Worm (Caenorhabditis elegans) whole organism, young adult: ENCODE results near the gene clec-40.

ENCODE experiments used
- B0019.2 ChIP-seq: fragments of 200-800 bp; sonication (Bioruptor generic); conservative IDR thresholded peaks from 2 replicates; pipeline ENCODE4 v1.3.6; 2022; ENCODE audit warnings: missing genetic modification reagents, missing genetic modification characterization, missing compliant biosample characterization
- B0035.1 ChIP-seq: sonication (generic microtip); optimal IDR thresholded peaks from 2 replicates; lab custom pipeline; 2016; ENCODE audit warnings: missing genetic modification characterization, mild to moderate bottlenecking, missing compliant biosample characterization, missing genotype, missing genetic modification reagents
- B0336.3 ChIP-seq: fragments of 200-800 bp; sonication (Bioruptor generic); IDR thresholded peaks from 2 replicates; pipeline ENCODE4 v1.3.6; 2022; ENCODE audit warnings: missing genetic modification characterization, missing compliant biosample characterization
- C17E4.6 ChIP-seq: fragments of 200-800 bp; sonication (Bioruptor generic); IDR thresholded peaks from 2 replicates; pipeline ENCODE4 v1.3.6; 2022; ENCODE audit warnings: missing genetic modification reagents, missing genetic modification characterization, missing compliant biosample characterization
- F23B12.7 ChIP-seq: sonication (generic microtip); optimal IDR thresholded peaks from 2 replicates; lab custom pipeline; 2017; ENCODE audit warnings: missing genetic modification characterization, mild to moderate bottlenecking, missing compliant biosample characterization, antibody characterized with exemption, moderate library complexity; ENCODE audit not compliant: insufficient read depth
- F37B4.10 ChIP-seq: fragments of 200-800 bp; sonication (Bioruptor generic); IDR thresholded peaks from 2 replicates; pipeline ENCODE4 v1.3.6; 2022; ENCODE audit warnings: missing genetic modification characterization, missing compliant biosample characterization
- F39B2.1 ChIP-seq: fragments of 200-800 bp; sonication (Bioruptor generic); IDR thresholded peaks from 2 replicates; pipeline ENCODE4 v1.3.6; 2022; ENCODE audit warnings: missing genetic modification reagents, missing genetic modification characterization, missing compliant biosample characterization
- F57C9.4 ChIP-seq: sonication (generic microtip); optimal IDR thresholded peaks from 2 replicates; lab custom pipeline; 2017; ENCODE audit warnings: mild to moderate bottlenecking, missing genetic modification characterization, missing compliant biosample characterization
- T07F8.4 ChIP-seq: sonication (generic microtip); optimal IDR thresholded peaks from 2 replicates; lab custom pipeline; 2016; ENCODE audit warnings: mild to moderate bottlenecking, missing genetic modification characterization, moderate library complexity, missing compliant biosample characterization
- Y53F4B.3 ChIP-seq: fragments of 200-800 bp; sonication (Bioruptor generic); IDR thresholded peaks from 2 replicates; pipeline ENCODE4 v1.3.6; 2022; ENCODE audit warnings: missing genetic modification reagents, missing genetic modification characterization, missing compliant biosample characterization
- Y53G8AR.9 ChIP-seq: fragments of 200-800 bp; sonication (Bioruptor generic); conservative IDR thresholded peaks from 2 replicates; pipeline ENCODE4 v1.3.6; 2022; ENCODE audit warnings: missing genetic modification reagents, missing genetic modification characterization, missing compliant biosample characterization
- attf-3 ChIP-seq: fragments of 200-800 bp; sonication (Bioruptor generic); conservative IDR thresholded peaks from 2 replicates; pipeline ENCODE4 v1.3.6; 2022; ENCODE audit warnings: missing genetic modification reagents, missing genetic modification characterization, missing compliant biosample characterization
- bed-1 ChIP-seq: fragments of 200-800 bp; sonication (Bioruptor generic); IDR thresholded peaks from 2 replicates; pipeline ENCODE4 v1.3.6; 2022; ENCODE audit warnings: missing genetic modification reagents, missing genetic modification characterization, missing compliant biosample characterization
- cebp-1 ChIP-seq, 2 experiments: fragments of 200-800 bp in 1 of 2; sonication (Bioruptor generic) in 1 of 2; sonication (generic microtip) in 1 of 2; IDR thresholded peaks in 1 of 2; optimal IDR thresholded peaks in 1 of 2; 2 replicates each; pipeline versions ENCODE4 v1.3.6 to Lab custom; 2017 to 2022; ENCODE audit warnings: missing compliant biosample characterization in 2 of 2, missing genetic modification characterization in 2 of 2, mild to moderate bottlenecking in 1 of 2, missing genetic modification reagents in 1 of 2, moderate library complexity in 1 of 2
- cebp-2 ChIP-seq: fragments of 200-800 bp; sonication (Bioruptor generic); IDR thresholded peaks from 2 replicates; pipeline ENCODE4 v1.3.6; 2022; ENCODE audit warnings: missing genetic modification characterization, missing compliant biosample characterization
- dpl-1 ChIP-seq: fragments of 150-350 bp; optimal IDR thresholded peaks from 2 replicates; lab custom pipeline; 2014; ENCODE audit warnings: missing biosample characterization, missing genetic modification reagents, missing genetic modification characterization
- hrde-1 ChIP-seq: sonication (generic microtip); optimal IDR thresholded peaks from 2 replicates; lab custom pipeline; 2016; ENCODE audit warnings: missing genetic modification characterization, mild to moderate bottlenecking, missing compliant biosample characterization, moderate library complexity, missing genotype, missing genetic modification reagents, borderline replicate concordance
- hsf-1 ChIP-seq: fragments of 200-800 bp; sonication (Bioruptor generic); IDR thresholded peaks from 2 replicates; pipeline ENCODE4 v1.3.6; 2022; ENCODE audit warnings: missing genetic modification reagents, missing genetic modification characterization, missing compliant biosample characterization
- lag-1 ChIP-seq: fragments of 200-800 bp; sonication (Bioruptor generic); IDR thresholded peaks from 2 replicates; pipeline ENCODE4 v1.3.6; 2022; ENCODE audit warnings: missing genetic modification reagents, missing genetic modification characterization, missing compliant biosample characterization
- lin-35 ChIP-seq, 3 experiments: fragments of 150-350 bp in 2 of 3; sonication (generic microtip) in 1 of 3; optimal IDR thresholded peaks; 2 replicates each; lab custom pipeline; 2014 to 2018; ENCODE audit warnings: missing biosample characterization in 3 of 3, missing genetic modification characterization in 3 of 3, missing genetic modification reagents in 3 of 3
- lin-40 ChIP-seq: sonication (generic microtip); optimal IDR thresholded peaks from 2 replicates; lab custom pipeline; 2016; ENCODE audit warnings: missing genetic modification characterization, mild to moderate bottlenecking, missing compliant biosample characterization, missing genotype, missing genetic modification reagents
- lsl-1 ChIP-seq: fragments of 200-800 bp; sonication (Bioruptor generic); optimal IDR thresholded peaks from 2 replicates; lab custom pipeline; 2018; ENCODE audit warnings: mild to moderate bottlenecking, missing genetic modification characterization, moderate library complexity, missing compliant biosample characterization
- madf-3 ChIP-seq: fragments of 200-800 bp; sonication (Bioruptor generic); IDR thresholded peaks from 2 replicates; pipeline ENCODE4 v1.3.6; 2022; ENCODE audit warnings: missing genetic modification reagents, missing genetic modification characterization, missing compliant biosample characterization
- madf-6 ChIP-seq: fragments of 200-800 bp; sonication (Bioruptor generic); IDR thresholded peaks from 2 replicates; pipeline ENCODE4 v1.3.6; 2022; ENCODE audit warnings: missing genetic modification reagents, missing genetic modification characterization, missing compliant biosample characterization
- mel-28 ChIP-seq: sonication (generic microtip); optimal IDR thresholded peaks from 2 replicates; lab custom pipeline; 2016; ENCODE audit warnings: borderline replicate concordance, mild to moderate bottlenecking, missing genetic modification characterization, missing compliant biosample characterization
- nhr-179 ChIP-seq: sonication (generic microtip); optimal IDR thresholded peaks from 2 replicates; lab custom pipeline; 2016; ENCODE audit warnings: mild to moderate bottlenecking, missing genetic modification characterization, missing compliant biosample characterization
- rcor-1 ChIP-seq: fragments of 200-800 bp; sonication (Bioruptor generic); IDR thresholded peaks from 2 replicates; pipeline ENCODE4 v1.3.6; 2022; ENCODE audit warnings: missing genetic modification reagents, missing genetic modification characterization, missing compliant biosample characterization
- rec-8 ChIP-seq, 2 experiments: sonication (generic microtip); optimal IDR thresholded peaks; 2 replicates each; lab custom pipeline; 2016; ENCODE audit warnings: mild to moderate bottlenecking in 2 of 2, missing genetic modification characterization in 2 of 2, missing genetic modification reagents in 2 of 2, missing genotype in 2 of 2, missing biosample characterization in 1 of 2, missing compliant biosample characterization in 1 of 2, moderate library complexity in 1 of 2
- sdz-38 ChIP-seq: sonication (generic microtip); optimal IDR thresholded peaks from 2 replicates; lab custom pipeline; 2016; ENCODE audit warnings: missing genotype, missing genetic modification characterization, missing compliant biosample characterization
- sptf-2 ChIP-seq: fragments of 200-800 bp; sonication (Bioruptor generic); optimal IDR thresholded peaks from 2 replicates; lab custom pipeline; 2018; ENCODE audit warnings: mild to moderate bottlenecking, missing genetic modification characterization, missing compliant biosample characterization
- tbp1 ChIP-seq: fragments of 200-800 bp; sonication (Bioruptor generic); optimal IDR thresholded peaks from 2 replicates; lab custom pipeline; 2018; ENCODE audit warnings: mild to moderate bottlenecking, missing genetic modification characterization, missing compliant biosample characterization
- tlf-1 ChIP-seq: fragments of 200-800 bp; sonication (Bioruptor generic); optimal IDR thresholded peaks from 2 replicates; lab custom pipeline; 2018; ENCODE audit warnings: mild to moderate bottlenecking, missing genetic modification characterization, missing compliant biosample characterization
- unc-62 ChIP-seq: fragments of 150-350 bp; optimal IDR thresholded peaks from 2 replicates; lab custom pipeline; 2014; ENCODE audit warnings: missing biosample characterization, missing genetic modification reagents, missing genetic modification characterization
- ztf-6 ChIP-seq: fragments of 200-800 bp; sonication (Bioruptor generic); IDR thresholded peaks from 2 replicates; pipeline ENCODE4 v1.3.6; 2022; ENCODE audit warnings: missing genetic modification reagents, missing genetic modification characterization, missing compliant biosample characterization

The clec-40 gene

DNA sequence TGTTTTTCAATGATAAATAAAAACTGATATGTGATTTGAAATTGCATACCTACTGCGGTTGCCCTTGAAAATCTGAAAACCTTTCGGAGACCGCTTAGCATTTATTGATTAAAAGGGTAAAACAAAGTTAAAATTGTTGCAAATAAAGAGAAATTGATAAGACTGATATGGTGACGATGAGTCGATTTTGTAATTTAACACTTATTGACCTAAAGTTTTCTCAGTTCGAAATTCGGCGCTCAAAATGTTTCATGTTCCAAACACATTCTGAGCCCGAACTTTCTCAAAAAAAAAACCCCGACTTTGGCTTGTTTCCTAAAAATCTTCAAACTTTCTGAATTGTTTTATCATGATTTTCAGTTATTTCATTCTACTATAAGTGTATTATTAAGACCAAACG is at the start of gene clec-40:
Gene clec-40, minus strand, starts transcription at position 101 of the 400 bp plus-strand sequence.
- TF ChIP-seq Y53G8AR.9 (GFP tag; lab: Robert Waterston, UW) (no peak), mel-28 (tag; lab: Kevin White, UChicago) (no peak), lin-35 (GFP tag; optimal IDR thresholded peaks at IDR 0.05; lab: Kevin White, UChicago) (no peak), cebp-2 (no peak), rec-8 (tag; optimal IDR thresholded peaks at IDR 0.05; lab: Kevin White, UChicago) (no peak), lsl-1 (GFP tag; lab: Kevin White, UChicago) (no peak), B0035.1 (tag; lab: Kevin White, UChicago) (no peak), Y53F4B.3 (GFP tag; lab: Robert Waterston, UW) (no peak), sptf-2 (GFP tag; lab: Kevin White, UChicago) (no peak), madf-3 (GFP tag; lab: Robert Waterston, UW) (no peak)

DNA sequence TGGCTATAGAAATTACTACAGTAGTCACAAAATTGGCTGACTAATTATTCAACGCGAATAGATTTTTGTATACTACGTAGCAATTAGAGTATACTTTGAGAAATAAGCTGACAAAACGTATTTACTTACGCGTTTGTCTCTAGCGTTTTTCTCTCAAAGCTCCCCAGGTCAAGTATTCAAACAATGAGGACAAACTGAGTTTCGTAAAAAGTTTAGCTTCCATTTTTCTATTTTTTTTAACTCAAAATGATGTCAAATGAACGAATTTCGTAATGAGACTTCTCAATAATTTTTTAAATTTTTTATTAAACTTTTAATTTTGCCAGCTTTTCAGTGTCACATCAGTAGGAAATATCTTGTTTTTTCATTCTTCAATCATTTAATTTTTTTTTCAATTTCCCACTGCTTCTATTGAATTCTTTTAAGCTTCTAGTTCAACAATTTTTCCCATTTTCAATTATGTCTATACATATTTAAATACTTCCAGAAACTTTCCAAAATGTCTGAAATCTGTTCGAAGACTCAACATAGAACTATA is 48.0 kb upstream of the clec-40 start, which contains the start of the genes ifas-2 and fbxa-44:
Gene ifas-2, minus strand, starts transcription at position 101 of the 538 bp plus-strand sequence.
Gene fbxa-44, plus strand, starts transcription at position 488 of the 538 bp plus-strand sequence.
- TF ChIP-seq ztf-6 (GFP tag; lab: Robert Waterston, UW) (no peak), B0019.2 (no peak), attf-3 (no peak), dpl-1 (GFP tag; lab: Kevin White, UChicago) (no peak), madf-6 (GFP tag; lab: Robert Waterston, UW) (no peak), hrde-1 (no peak), lin-40 (tag; lab: Kevin White, UChicago) (no peak), mel-28 (tag; lab: Kevin White, UChicago) (no peak), unc-62 (no peak), hsf-1 (no peak), F57C9.4 (tag; lab: Kevin White, UChicago) (no peak)

DNA sequence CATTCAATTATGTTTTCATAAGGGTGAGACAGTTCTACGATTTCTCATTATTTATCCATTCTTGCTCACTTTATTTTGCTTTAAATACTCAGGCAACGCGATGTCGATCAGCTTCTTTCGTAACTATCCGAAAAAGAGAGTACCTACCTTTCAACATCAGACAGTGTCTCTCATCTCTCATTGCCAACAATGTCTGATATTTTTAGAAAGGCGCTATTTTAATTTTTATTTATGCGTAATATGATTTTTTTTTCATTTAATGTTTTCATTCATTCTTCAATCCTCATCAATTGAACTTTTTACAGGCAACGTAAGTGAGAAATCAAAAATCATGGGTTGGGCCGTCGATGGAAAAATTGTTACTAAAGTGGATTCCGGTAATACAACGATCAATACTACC is 43.9 kb upstream of the clec-40 start, which contains the start of gene F09C6.13:
Gene F09C6.13, plus strand, starts transcription at position 301 of the 400 bp plus-strand sequence.
- TF ChIP-seq sdz-38 (tag; lab: Kevin White, UChicago) (no peak), lag-1 (GFP tag; lab: Robert Waterston, UW) (no peak), cebp-2 (no peak), cebp-1 (GFP tag; IDR thresholded peaks at IDR 0.05; lab: Robert Waterston, UW) (no peak), cebp-1 (tag; optimal IDR thresholded peaks at IDR 0.05; lab: Kevin White, UChicago) (no peak), F23B12.7 (tag; lab: Kevin White, UChicago) (no peak), madf-6 (GFP tag; lab: Robert Waterston, UW) (no peak), hrde-1 (no peak), T07F8.4 (no peak), F39B2.1 (no peak), lin-35 (GFP tag; optimal IDR thresholded peaks at IDR 0.05; lab: Kevin White, UChicago) (no peak), tbp1 (no peak), nhr-179 (tag; lab: Kevin White, UChicago) (no peak), C17E4.6 (GFP tag; lab: Robert Waterston, UW) (no peak), rcor-1 (GFP tag; lab: Robert Waterston, UW) (no peak), bed-1 (no peak), B0336.3 (GFP tag; lab: Robert Waterston, UW) (no peak), tlf-1 (no peak), F37B4.10 (GFP tag; lab: Robert Waterston, UW) (no peak), B0035.1 (tag; lab: Kevin White, UChicago) (no peak)
